Fruit fly (Drosophila melanogaster): ENCODE data around the gene Hex-A.

Hex-A gene

DNA sequence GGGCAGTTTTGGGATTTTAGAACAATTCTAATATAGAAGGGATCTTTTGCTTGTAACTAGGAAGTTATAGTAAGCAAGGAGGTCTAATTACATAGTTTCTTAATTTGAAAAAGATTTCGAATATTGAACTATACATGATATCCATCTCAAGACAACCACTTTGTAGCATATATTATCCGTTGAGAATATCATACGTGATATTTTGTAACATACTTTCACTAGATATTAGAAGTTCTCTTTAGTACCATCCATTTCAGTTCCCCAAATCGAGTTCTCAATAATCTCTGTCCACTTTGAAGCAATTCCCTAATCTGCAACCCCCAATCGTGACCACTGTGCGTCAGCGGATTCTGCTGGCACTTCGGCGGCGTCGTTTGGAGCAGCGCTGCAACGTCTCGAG is 30.0 kb downstream of the Hex-A start (continued):
- TF ChIP-seq CG8924 (tag; optimal IDR thresholded peaks at IDR 0.05) (peak; percentile 30), phol (tag; optimal IDR thresholded peaks at IDR 0.05) (peak; percentile 61), CG12659 (GFP tag; optimal IDR thresholded peaks at IDR 0.05) (peak; percentile 13), Lim3 (GFP tag; IDR thresholded peaks at IDR 0.05) (no peak), lab (GFP tag; optimal IDR thresholded peaks at IDR 0.05) (no peak), danr (GFP tag; IDR thresholded peaks at IDR 0.05) (0 out of 2 replicates have a peak, but pooled peaks have one; percentile 17), nerfin-1 (tag; optimal IDR thresholded peaks at IDR 0.05) (peak; percentile 4), CG6254 (GFP tag; optimal IDR thresholded peaks at IDR 0.05) (peak; percentile 27), CG10267 (tag; optimal IDR thresholded peaks at IDR 0.05) (peak; percentile 32), CG17359 (tag; optimal IDR thresholded peaks at IDR 0.05) (peak; percentile 32), gcm (GFP tag; optimal IDR thresholded peaks at IDR 0.05) (peak; percentile 19), C15 (GFP tag; IDR thresholded peaks at IDR 0.05) (no peak), Med (GFP tag) (peak; percentile 51)

DNA sequence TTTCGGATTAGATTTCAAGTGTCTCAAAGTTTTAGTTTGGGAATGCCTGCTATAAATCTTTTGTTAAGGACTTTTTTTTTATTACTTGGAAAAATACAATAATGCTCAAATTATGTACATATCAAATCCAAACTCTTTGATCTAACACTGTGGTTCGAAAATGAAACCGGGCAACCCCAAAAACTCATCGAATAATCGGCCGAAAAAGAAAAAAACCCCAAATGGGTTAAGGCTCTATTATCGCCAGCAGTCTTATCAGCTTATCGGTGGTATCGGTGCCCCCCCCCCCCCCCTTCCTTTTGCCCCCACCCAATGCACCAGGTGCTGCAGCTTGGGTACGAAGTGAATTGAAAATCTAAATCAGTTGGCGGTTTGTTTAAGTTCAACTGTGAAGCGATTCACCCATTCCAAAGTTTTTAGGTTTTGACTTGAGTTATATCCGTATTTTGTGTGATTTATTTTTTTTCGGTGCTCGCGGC is 32.2 kb downstream of the Hex-A start:
- TF ChIP-seq Elba2 (GFP tag; optimal IDR thresholded peaks at IDR 0.05) (no peak), ash1 (GFP tag; optimal IDR thresholded peaks at IDR 0.05) (no peak), CG14667 (GFP tag; IDR thresholded peaks at IDR 0.05) (no peak), tin (GFP tag; optimal IDR thresholded peaks at IDR 0.05) (no peak), CG5180 (GFP tag; optimal IDR thresholded peaks at IDR 0.05) (no peak), CG14014 (GFP tag; IDR thresholded peaks at IDR 0.05) (no peak), CoRest (tag; optimal IDR thresholded peaks at IDR 0.05) (no peak), CG6791 (GFP tag; IDR thresholded peaks at IDR 0.05; ENCODE audit: partially characterized antibody) (no peak), pfk (GFP tag; optimal IDR thresholded peaks at IDR 0.05) (no peak), cas (GFP tag; IDR thresholded peaks at IDR 0.05) (no peak), CG4328 (GFP tag; optimal IDR thresholded peaks at IDR 0.05) (no peak), sug (tag; optimal IDR thresholded peaks at IDR 0.05) (peak; percentile 7), BEAF-32 (GFP tag; optimal IDR thresholded peaks at IDR 0.05) (no peak), D (optimal IDR thresholded peaks at IDR 0.05) (no peak), D (GFP tag; optimal IDR thresholded peaks at IDR 0.05) (no peak), Aef1 (GFP tag; IDR thresholded peaks at IDR 0.05) (no peak), Mrtf (GFP tag; IDR thresholded peaks at IDR 0.05) (no peak), ci (GFP tag; IDR thresholded peaks at IDR 0.05) (0 out of 3 replicates have a peak, but pooled peaks have one; percentile 21), GATAe (GFP tag; conservative IDR thresholded peaks at IDR 0.05) (peak; percentile 58; the same call in 1 of the 2 replicates), nom (GFP tag; optimal IDR thresholded peaks at IDR 0.05) (no peak), CG15479 (GFP tag; optimal IDR thresholded peaks at IDR 0.05) (no peak), ato (GFP tag; IDR thresholded peaks at IDR 0.05; ENCODE audit: partially characterized antibody) (no peak), crol (GFP tag; IDR thresholded peaks at IDR 0.05) (peak; percentile 52; the same call in 1 of the 2 replicates), sqz (GFP tag; optimal IDR thresholded peaks at IDR 0.05) (no peak), CG12219 (GFP tag; optimal IDR thresholded peaks at IDR 0.05) (no peak), rib (GFP tag; IDR thresholded peaks at IDR 0.05) (no peak), HLH3B (GFP tag; IDR thresholded peaks at IDR 0.05) (no peak), nerfin-1 (tag; optimal IDR thresholded peaks at IDR 0.05) (no peak), CG1602 (GFP tag; optimal IDR thresholded peaks at IDR 0.05) (no peak)

Measured in whole organism, embryonic.